Worm (Caenorhabditis elegans) whole organism, L2 larva: ENCODE measurements around the gene K02D10.2.

Experiments used
- mab-5 ChIP-seq: fragments of 150-350 bp; optimal IDR thresholded peaks from 2 replicates; lab custom pipeline; 2014; ENCODE audit warnings: missing biosample characterization, missing genetic modification characterization
- ztf-11 ChIP-seq: sonication (generic microtip); optimal IDR thresholded peaks from 2 replicates; lab custom pipeline; 2017; ENCODE audit warnings: missing biosample characterization, missing genetic modification characterization

- TF ChIP-seq mab-5, result no peak
- TF ChIP-seq ztf-11, result no peak
Observed at ce11 chrIII:8741955-8742354, 29.1 kb downstream of the K02D10.2 start.
